Worm (Caenorhabditis elegans): ENCODE measurements around the gene unc-93.

- TF ChIP-seq tbx-7 (tag; optimal IDR thresholded peaks at IDR 0.05) (no peak), lin-11 (tag; optimal IDR thresholded peaks at IDR 0.05) (no peak), pqm-1 (tag; optimal IDR thresholded peaks at IDR 0.05) (no peak), ceh-34 (tag; optimal IDR thresholded peaks at IDR 0.05) (no peak), pha-2 (tag; optimal IDR thresholded peaks at IDR 0.05) (no peak)
These were observed 50.4 kb downstream of the unc-93 start, which contains the start of gene npr-15 for ce11 chrIII:3694572-3694971.
